Worm (Caenorhabditis elegans): ENCODE data around the gene T19D12.9.

T19D12.9 gene

DNA sequence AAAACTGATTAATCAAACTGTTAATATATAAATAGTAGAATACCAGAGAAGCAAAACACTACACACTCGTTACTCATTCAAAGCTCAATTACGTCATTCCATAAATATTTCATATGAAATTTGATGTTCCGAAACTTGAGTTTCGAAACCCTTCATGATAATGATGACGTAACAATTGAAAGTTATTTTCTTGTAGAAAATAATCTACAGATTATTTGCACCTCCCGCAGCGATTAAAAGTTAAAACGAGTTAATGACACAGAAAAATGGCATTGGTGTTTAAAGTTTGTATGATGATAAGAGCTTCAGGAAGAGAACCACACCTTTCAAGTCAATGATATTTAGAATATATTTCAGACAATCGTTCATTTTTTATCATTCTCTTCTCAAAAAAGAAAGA is 19.7 kb upstream of the T19D12.9 start, which contains the start of gene H43E16.1:
Gene H43E16.1, plus strand, starts transcription at position 375 of the 400 bp plus-strand sequence.
- TF ChIP-seq ceh-45 (GFP tag; IDR thresholded peaks at IDR 0.05) (no peak), dve-1 (tag; optimal IDR thresholded peaks at IDR 0.05) (no peak), ama-1 (optimal IDR thresholded peaks at IDR 0.05) (no peak), fkh-10 (GFP tag; optimal IDR thresholded peaks at IDR 0.05) (no peak), hlh-8 (tag; optimal IDR thresholded peaks at IDR 0.05) (no peak), hlh-30 (tag; optimal IDR thresholded peaks at IDR 0.05; ENCODE audit: insufficient read depth) (no peak), unc-86 (tag; optimal IDR thresholded peaks at IDR 0.05) (no peak), pax-1 (tag; optimal IDR thresholded peaks at IDR 0.05) (no peak), ceh-9 (tag; optimal IDR thresholded peaks at IDR 0.05) (no peak), eyg-1 (tag; optimal IDR thresholded peaks at IDR 0.05) (no peak), pha-4 (tag; optimal IDR thresholded peaks at IDR 0.05) (no peak), ahr-1 (tag; optimal IDR thresholded peaks at IDR 0.05) (no peak), pqm-1 (tag; optimal IDR thresholded peaks at IDR 0.05) (no peak), C08G9.2 (tag; optimal IDR thresholded peaks at IDR 0.05) (no peak), pat-9 (tag; optimal IDR thresholded peaks at IDR 0.05) (no peak), nhr-11 (tag; optimal IDR thresholded peaks at IDR 0.05) (no peak), syd-9 (tag; optimal IDR thresholded peaks at IDR 0.05) (no peak), che-1 (tag; optimal IDR thresholded peaks at IDR 0.05) (no peak), nhr-232 (tag; optimal IDR thresholded peaks at IDR 0.05) (no peak), madf-2 (tag; optimal IDR thresholded peaks at IDR 0.05) (no peak)

DNA sequence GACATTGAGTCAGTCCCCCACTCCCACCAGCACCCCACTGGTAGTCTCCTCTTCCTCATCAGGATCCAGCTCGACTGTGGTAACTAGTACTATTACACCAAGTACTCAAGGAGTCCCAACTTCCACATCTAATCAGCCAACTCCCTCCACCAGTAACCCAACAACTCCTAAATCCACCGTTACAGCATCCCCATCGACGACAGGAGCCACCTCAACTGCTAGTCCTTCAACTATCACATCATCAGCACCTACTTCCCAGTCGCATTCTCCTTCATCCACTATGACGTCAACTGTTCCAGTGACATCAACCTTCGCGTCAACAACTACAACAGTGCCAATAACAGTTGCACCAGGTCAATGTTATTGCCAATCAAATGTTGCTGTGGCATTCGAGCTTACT is 14.3 kb upstream of the T19D12.9 start:
- no peak for TF ChIP-seq ahr-1 (tag; optimal IDR thresholded peaks at IDR 0.05)
- TF ChIP-seq pha-2 (tag; optimal IDR thresholded peaks at IDR 0.05), result no peak
- no peak for TF ChIP-seq unc-3 (GFP tag; conservative IDR thresholded peaks at IDR 0.05)
- no peak for TF ChIP-seq unc-3 (tag; optimal IDR thresholded peaks at IDR 0.05)
- no peak for TF ChIP-seq ama-1 (optimal IDR thresholded peaks at IDR 0.05)
- no peak for TF ChIP-seq unc-86 (tag; optimal IDR thresholded peaks at IDR 0.05)
- no peak for TF ChIP-seq sox-2 (GFP tag; IDR thresholded peaks at IDR 0.05)
- TF ChIP-seq ttx-3 (tag; optimal IDR thresholded peaks at IDR 0.05), result no peak

DNA sequence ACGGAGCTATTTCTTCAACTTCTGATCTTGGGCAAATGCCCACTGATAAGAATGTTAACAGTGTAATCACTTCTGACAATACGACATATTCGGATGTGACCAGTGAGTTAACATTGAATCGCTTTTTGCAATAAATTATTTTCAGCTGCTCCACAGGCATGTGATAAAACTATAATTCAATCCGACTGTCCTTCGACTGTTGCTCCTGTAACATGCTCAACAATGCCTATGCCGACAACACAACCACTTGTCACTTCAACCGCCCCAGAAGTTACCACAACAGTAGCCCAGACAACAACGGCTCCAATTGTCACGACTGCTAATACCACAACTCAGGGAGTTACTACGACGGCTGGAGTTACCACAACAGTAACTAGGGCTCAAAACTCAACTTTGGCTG is 13.3 kb upstream of the T19D12.9 start:
- TF ChIP-seq ceh-9 (tag; optimal IDR thresholded peaks at IDR 0.05), result no peak
- TF ChIP-seq pax-1 (tag; optimal IDR thresholded peaks at IDR 0.05), result no peak
- no peak for TF ChIP-seq syd-9 (tag; optimal IDR thresholded peaks at IDR 0.05)
- no peak for TF ChIP-seq hlh-6 (tag; optimal IDR thresholded peaks at IDR 0.05)
- TF ChIP-seq gmeb-2 (tag; optimal IDR thresholded peaks at IDR 0.05), result no peak
- no peak for TF ChIP-seq odd-2 (tag; optimal IDR thresholded peaks at IDR 0.05)
- no peak for TF ChIP-seq ztf-16 (tag; optimal IDR thresholded peaks at IDR 0.05)
- no peak for TF ChIP-seq dve-1 (tag; optimal IDR thresholded peaks at IDR 0.05)
- TF ChIP-seq ceh-48 (tag; optimal IDR thresholded peaks at IDR 0.05), result no peak
- TF ChIP-seq ahr-1 (tag; optimal IDR thresholded peaks at IDR 0.05), result no peak
- no peak for TF ChIP-seq hlh-15 (tag; optimal IDR thresholded peaks at IDR 0.05)
- no peak for TF ChIP-seq K02D7.2 (tag; optimal IDR thresholded peaks at IDR 0.05)
- TF ChIP-seq dmd-4 (tag; optimal IDR thresholded peaks at IDR 0.05; ENCODE audit: borderline replicate concordance), result no peak
- TF ChIP-seq madf-2 (tag; optimal IDR thresholded peaks at IDR 0.05), result no peak
- TF ChIP-seq K09A11.1 (tag; optimal IDR thresholded peaks at IDR 0.05; ENCODE audit: insufficient read depth), result no peak
- TF ChIP-seq Y22D7AL.16 (tag; optimal IDR thresholded peaks at IDR 0.05), result no peak
- no peak for TF ChIP-seq rnt-1 (tag; optimal IDR thresholded peaks at IDR 0.05)
- TF ChIP-seq ref-2 (tag; optimal IDR thresholded peaks at IDR 0.05), result no peak
- TF ChIP-seq ama-1 (optimal IDR thresholded peaks at IDR 0.05), result no peak

DNA sequence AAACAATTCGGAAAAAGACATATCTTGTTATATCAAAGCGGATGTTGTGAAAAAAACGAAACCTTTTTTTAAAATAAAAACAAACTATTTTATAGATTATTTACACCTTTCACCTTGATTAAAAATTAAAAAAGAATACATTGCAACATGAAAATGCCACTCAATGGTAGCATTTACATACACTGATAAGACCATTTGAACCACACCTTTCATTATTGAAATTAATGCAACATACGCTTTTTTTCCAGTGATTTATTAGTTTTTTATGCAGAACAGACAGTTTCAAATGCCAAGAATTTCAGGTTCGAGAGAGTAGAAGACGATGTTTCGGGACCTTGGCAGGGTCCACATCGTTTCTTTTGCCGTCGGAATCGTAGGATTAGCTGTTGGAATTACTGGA is 12.4 kb upstream of the T19D12.9 start, which contains the start of gene T19D12.1:
Gene T19D12.1, plus strand, starts transcription at position 301 of the 400 bp plus-strand sequence.
- no peak for TF ChIP-seq ceh-31 (tag; optimal IDR thresholded peaks at IDR 0.05)
- TF ChIP-seq F13H6.1 (tag; optimal IDR thresholded peaks at IDR 0.05), result no peak
- TF ChIP-seq unc-3 (GFP tag; conservative IDR thresholded peaks at IDR 0.05), result no peak
- TF ChIP-seq unc-3 (tag; optimal IDR thresholded peaks at IDR 0.05), result no peak
- TF ChIP-seq ceh-6 (GFP tag; optimal IDR thresholded peaks at IDR 0.05), result no peak
- TF ChIP-seq lim-6 (tag; optimal IDR thresholded peaks at IDR 0.05), result no peak

All from whole organism, late embryonic.